Fruit fly (Drosophila melanogaster) whole organism, prepupa: ENCODE measurements around the gene CG42450.

Source experiments
- CG10631 ChIP-seq: fragments of 200-800 bp; sonication (Bioruptor generic); optimal IDR thresholded peaks from 2 replicates; lab custom pipeline; 2016; ENCODE audit warnings: missing biosample characterization, missing genetic modification characterization
- CG10669 ChIP-seq: fragments of 200-800 bp; sonication (Bioruptor generic); optimal IDR thresholded peaks from 3 replicates; lab custom pipeline; 2018; ENCODE audit warnings: missing biosample characterization, mild to moderate bottlenecking, missing genetic modification characterization, moderate library complexity
- CG11294 ChIP-seq: fragments of 200-800 bp; sonication (Bioruptor generic); IDR thresholded peaks from 2 replicates; pipeline ENCODE4 v1.3.6; 2022; ENCODE audit warnings: missing biosample characterization, missing genetic modification characterization
- CG11762 ChIP-seq: fragments of 200-800 bp; sonication (Bioruptor generic); optimal IDR thresholded peaks from 3 replicates; lab custom pipeline; 2016; ENCODE audit warnings: missing biosample characterization, missing genetic modification characterization; ENCODE audit not compliant: insufficient read depth
- CG11902 ChIP-seq: fragments of 200-800 bp; sonication (Bioruptor generic); optimal IDR thresholded peaks from 3 replicates; lab custom pipeline; 2016; ENCODE audit warnings: missing biosample characterization, missing genetic modification characterization
- CG1621 ChIP-seq: fragments of 200-800 bp; sonication (Bioruptor generic); optimal IDR thresholded peaks from 3 replicates; lab custom pipeline; 2018; ENCODE audit warnings: missing biosample characterization, mild to moderate bottlenecking, missing genetic modification characterization
- CG32006 ChIP-seq: fragments of 200-800 bp; sonication (Bioruptor generic); optimal IDR thresholded peaks from 3 replicates; lab custom pipeline; 2017; ENCODE audit warnings: missing biosample characterization, mild to moderate bottlenecking, missing genetic modification characterization
- CG34406 ChIP-seq: fragments of 200-800 bp; sonication (Bioruptor generic); optimal IDR thresholded peaks from 3 replicates; lab custom pipeline; 2016; ENCODE audit warnings: missing biosample characterization, missing genetic modification characterization
- CG3919 ChIP-seq: fragments of 200-800 bp; sonication (Bioruptor generic); optimal IDR thresholded peaks from 3 replicates; lab custom pipeline; 2016; ENCODE audit warnings: missing biosample characterization, missing genetic modification characterization
- CG4318 ChIP-seq: fragments of 200-800 bp; sonication (Bioruptor generic); optimal IDR thresholded peaks from 3 replicates; lab custom pipeline; 2017; ENCODE audit warnings: missing biosample characterization, mild to moderate bottlenecking, missing genetic modification characterization
- CG6276 ChIP-seq: fragments of 200-800 bp; sonication (Bioruptor generic); optimal IDR thresholded peaks from 2 replicates; lab custom pipeline; 2017; ENCODE audit warnings: missing biosample characterization, mild to moderate bottlenecking, missing genetic modification characterization
- CG6854 ChIP-seq: fragments of 200-800 bp; sonication (Bioruptor generic); optimal IDR thresholded peaks from 2 replicates; lab custom pipeline; 2017; ENCODE audit warnings: missing biosample characterization, mild to moderate bottlenecking, missing genetic modification characterization
- CG7368 ChIP-seq: fragments of 200-800 bp; sonication (Bioruptor generic); optimal IDR thresholded peaks from 3 replicates; lab custom pipeline; 2016; ENCODE audit warnings: missing biosample characterization, missing genetic modification characterization
- CG8119 ChIP-seq: fragments of 200-800 bp; sonication (Bioruptor generic); IDR thresholded peaks from 3 replicates; pipeline ENCODE4 v1.3.6; 2022; ENCODE audit warnings: missing biosample characterization, missing genetic modification characterization
- CG8319 ChIP-seq: fragments of 200-800 bp; sonication (Bioruptor generic); optimal IDR thresholded peaks from 3 replicates; lab custom pipeline; 2016; ENCODE audit warnings: missing biosample characterization, missing genetic modification characterization
- CG8632 ChIP-seq: fragments of 200-800 bp; sonication (Bioruptor generic); optimal IDR thresholded peaks from 3 replicates; lab custom pipeline; 2016; ENCODE audit warnings: missing biosample characterization, missing genetic modification characterization
- Eip75B ChIP-seq: fragments of 200-800 bp; sonication (Bioruptor generic); optimal IDR thresholded peaks from 3 replicates; lab custom pipeline; 2016; ENCODE audit warnings: missing biosample characterization, missing genetic modification characterization
- Eip78C ChIP-seq: fragments of 200-800 bp; sonication (Bioruptor generic); peaks from one replicate; lab custom pipeline; 2016; ENCODE audit warnings: missing biosample characterization, missing genetic modification characterization
- Eip93F ChIP-seq: fragments of 200-800 bp; sonication (Bioruptor generic); optimal IDR thresholded peaks from 2 replicates; lab custom pipeline; 2016; ENCODE audit warnings: missing biosample characterization, mild to moderate bottlenecking, missing genetic modification characterization
- Ets96B ChIP-seq: fragments of 200-800 bp; optimal IDR thresholded peaks from 2 replicates; lab custom pipeline; 2019; ENCODE audit warnings: missing biosample characterization, mild to moderate bottlenecking, missing genetic modification characterization, moderate library complexity
- Gug ChIP-seq: fragments of 200-800 bp; sonication (Bioruptor generic); IDR thresholded peaks from 2 replicates; pipeline ENCODE4 v1.3.6; 2022; ENCODE audit warnings: missing biosample characterization, missing genetic modification characterization
- Hr38 ChIP-seq: sonication (Bioruptor generic); optimal IDR thresholded peaks from 2 replicates; lab custom pipeline; 2016; ENCODE audit warnings: missing biosample characterization, missing genetic modification characterization
- Hr39 ChIP-seq: fragments of 200-800 bp; sonication (Bioruptor generic); optimal IDR thresholded peaks from 2 replicates; lab custom pipeline; 2016; ENCODE audit warnings: missing biosample characterization, missing genetic modification characterization
- Hr4 ChIP-seq: fragments of 200-800 bp; sonication (Bioruptor generic); optimal IDR thresholded peaks from 3 replicates; lab custom pipeline; 2016; ENCODE audit warnings: missing biosample characterization, missing genetic modification characterization
- Lpt ChIP-seq: fragments of 200-800 bp; sonication (Bioruptor generic); optimal IDR thresholded peaks from 3 replicates; lab custom pipeline; 2016; ENCODE audit warnings: missing biosample characterization, missing genetic modification characterization
- Sox14 ChIP-seq: fragments of 200-800 bp; sonication (Bioruptor generic); optimal IDR thresholded peaks from 3 replicates; lab custom pipeline; 2016; ENCODE audit warnings: missing biosample characterization, missing genetic modification characterization
- Sox15 ChIP-seq: fragments of 200-800 bp; sonication (Bioruptor generic); optimal IDR thresholded peaks from 3 replicates; lab custom pipeline; 2016; ENCODE audit warnings: missing biosample characterization, missing genetic modification characterization
- achi ChIP-seq: fragments of 200-800 bp; sonication (Bioruptor generic); optimal IDR thresholded peaks from 3 replicates; lab custom pipeline; 2016; ENCODE audit warnings: missing biosample characterization, missing genetic modification characterization
- cyc ChIP-seq: fragments of 200-800 bp; sonication (Bioruptor generic); optimal IDR thresholded peaks from 3 replicates; lab custom pipeline; 2016; ENCODE audit warnings: missing biosample characterization, missing genetic modification characterization
- dac ChIP-seq: fragments of 200-800 bp; sonication (Bioruptor generic); optimal IDR thresholded peaks from 2 replicates; lab custom pipeline; 2017; ENCODE audit warnings: missing biosample characterization, mild to moderate bottlenecking, missing genetic modification characterization
- dsx ChIP-seq: fragments of 200-800 bp; optimal IDR thresholded peaks from 3 replicates; lab custom pipeline; 2019; ENCODE audit warnings: missing biosample characterization, mild to moderate bottlenecking, missing genetic modification characterization, moderate library complexity; ENCODE audit not compliant: poor library complexity, severe bottlenecking
- eg ChIP-seq: fragments of 200-800 bp; sonication (Bioruptor generic); IDR thresholded peaks from 3 replicates; pipeline ENCODE4 v1.3.6; 2022; ENCODE audit warnings: missing biosample characterization, missing genetic modification characterization
- esn ChIP-seq: fragments of 200-800 bp; sonication (Bioruptor generic); optimal IDR thresholded peaks from 2 replicates; lab custom pipeline; 2016; ENCODE audit warnings: missing biosample characterization, mild to moderate bottlenecking, missing genetic modification characterization, moderate library complexity
- fd59A ChIP-seq: fragments of 200-800 bp; sonication (Bioruptor generic); optimal IDR thresholded peaks from 2 replicates; lab custom pipeline; 2017; ENCODE audit warnings: missing biosample characterization, mild to moderate bottlenecking, missing genetic modification characterization, missing genetic modification reagents
- fd85E ChIP-seq: fragments of 200-800 bp; sonication (Bioruptor generic); optimal IDR thresholded peaks from 3 replicates; lab custom pipeline; 2016; ENCODE audit warnings: missing biosample characterization, missing genetic modification characterization
- fkh ChIP-seq: fragments of 200-800 bp; sonication (Bioruptor generic); optimal IDR thresholded peaks from 3 replicates; lab custom pipeline; 2017; ENCODE audit warnings: missing biosample characterization, mild to moderate bottlenecking, missing genetic modification characterization, moderate library complexity
- lz ChIP-seq: fragments of 200-800 bp; sonication (Bioruptor generic); optimal IDR thresholded peaks from 3 replicates; lab custom pipeline; 2016; ENCODE audit warnings: missing biosample characterization, missing genetic modification characterization
- net ChIP-seq: fragments of 200-800 bp; sonication (Bioruptor generic); optimal IDR thresholded peaks from 3 replicates; lab custom pipeline; 2016; ENCODE audit warnings: missing biosample characterization, missing genetic modification characterization
- pdm3 ChIP-seq: fragments of 200-800 bp; sonication (Bioruptor generic); optimal IDR thresholded peaks from 3 replicates; lab custom pipeline; 2016; ENCODE audit warnings: missing biosample characterization, missing genetic modification characterization
- spab ChIP-seq: fragments of 200-800 bp; sonication (Bioruptor generic); optimal IDR thresholded peaks from 2 replicates; lab custom pipeline; 2017; ENCODE audit warnings: missing biosample characterization, mild to moderate bottlenecking, missing genetic modification characterization, missing genetic modification reagents
- ss ChIP-seq, 2 experiments: fragments of 200-800 bp; sonication (Bioruptor generic); optimal IDR thresholded peaks; 2 replicates in 1 of 2; 3 replicates in 1 of 2; lab custom pipeline; 2017 to 2018; ENCODE audit warnings: mild to moderate bottlenecking in 2 of 2, missing biosample characterization in 2 of 2, missing genetic modification characterization in 2 of 2, moderate library complexity in 1 of 2
- svp ChIP-seq: fragments of 200-800 bp; sonication (Bioruptor generic); peaks from one replicate; lab custom pipeline; 2016; ENCODE audit warnings: missing biosample characterization, missing genetic modification characterization
- topi ChIP-seq: fragments of 200-800 bp; sonication (Bioruptor generic); optimal IDR thresholded peaks from 3 replicates; lab custom pipeline; 2016; ENCODE audit warnings: missing biosample characterization, missing genetic modification characterization
- vri ChIP-seq: fragments of 200-800 bp; sonication (Bioruptor generic); optimal IDR thresholded peaks from 3 replicates; lab custom pipeline; 2016; ENCODE audit warnings: missing biosample characterization, mild to moderate bottlenecking, missing genetic modification characterization

CG42450 gene

DNA sequence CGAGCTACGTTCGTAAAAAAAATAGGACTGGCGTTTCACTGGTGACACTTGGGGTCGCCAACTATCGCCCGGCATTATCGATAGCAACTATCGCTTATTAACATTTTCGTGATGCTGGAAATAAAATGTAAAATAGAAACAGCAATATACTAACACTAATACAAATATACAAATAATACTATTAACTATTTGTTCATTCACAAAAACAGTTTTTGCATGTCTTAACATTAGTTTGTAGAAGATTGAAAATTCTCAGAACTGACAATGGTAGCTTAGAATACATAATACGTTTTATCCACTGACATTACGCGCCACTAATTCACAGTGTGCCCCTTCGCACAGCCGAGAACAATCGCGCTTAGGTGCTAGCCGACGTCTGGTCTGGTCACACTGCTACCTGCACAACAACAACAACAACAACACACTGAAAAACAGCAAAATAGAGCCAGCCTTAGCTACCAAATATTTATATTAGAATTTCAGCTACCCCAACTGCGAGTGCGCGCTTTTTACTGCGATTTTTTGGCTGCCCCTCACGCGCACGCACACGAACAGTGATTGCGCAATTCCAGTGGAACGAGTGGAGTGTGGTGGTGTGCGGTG lies 24.9 kb upstream of the CG42450 start, which contains the start of the genes CG6961 and S6KL:
CG6961 (minus strand) TSS at position 68 of the 603 bp plus-strand sequence.
S6KL (plus strand) TSS at position 322 of the 603 bp plus-strand sequence.
- TF ChIP-seq fkh (GFP tag; lab: Kevin White, UChicago) (peak; percentile 58), Eip78C (GFP tag; lab: Kevin White, UChicago) (peak; percentile 34), fd59A (no peak), Sox15 (GFP tag; lab: Kevin White, UChicago) (no peak), vri (GFP tag; lab: Kevin White, UChicago) (peak; percentile 63), esn (GFP tag; lab: Kevin White, UChicago) (no peak), Hr39 (GFP tag; lab: Kevin White, UChicago) (no peak), Eip75B (no peak), CG1621 (tag; lab: Kevin White, UChicago) (no peak), CG6854 (GFP tag; lab: Kevin White, UChicago) (peak; percentile 21), Gug (GFP tag; lab: Robert Waterston, UW) (no peak), CG4318 (GFP tag; lab: Kevin White, UChicago) (no peak), CG10669 (GFP tag; lab: Kevin White, UChicago) (no peak), CG8319 (GFP tag; lab: Kevin White, UChicago) (no peak), CG34406 (no peak), Sox14 (GFP tag; lab: Kevin White, UChicago) (peak; percentile 33), Hr38 (no peak), CG8632 (GFP tag; lab: Kevin White, UChicago) (no peak), CG11762 (GFP tag; lab: Kevin White, UChicago) (no peak), eg (GFP tag; lab: Robert Waterston, UW) (no peak), CG8119 (GFP tag; lab: Robert Waterston, UW) (0 out of 3 replicates have a peak, but pooled peaks have one; percentile 20), topi (no peak), Lpt (GFP tag; lab: Kevin White, UChicago) (no peak), dsx (GFP tag; lab: Kevin White, UChicago) (no peak), lz (GFP tag; lab: Kevin White, UChicago) (no peak), svp (peak; percentile 86), CG3919 (GFP tag; lab: Kevin White, UChicago) (no peak)

dm6 chrX:18789353-18790210 lies 23.5 kb upstream of the CG42450 start:
- TF ChIP-seq CG32006 (GFP tag; lab: Kevin White, UChicago): peak; percentile 82
- peak; percentile 89 for TF ChIP-seq svp
- peak; percentile 75 for TF ChIP-seq pdm3 (GFP tag; lab: Kevin White, UChicago)
- TF ChIP-seq cyc (GFP tag; lab: Kevin White, UChicago): peak; percentile 48
- TF ChIP-seq Gug (GFP tag; lab: Robert Waterston, UW): peak; percentile 42; the same call in 1 of the 2 replicates
- peak; percentile 60 for TF ChIP-seq CG3919 (GFP tag; lab: Kevin White, UChicago)
- TF ChIP-seq fd85E (GFP tag; lab: Kevin White, UChicago): no peak
- TF ChIP-seq CG11902 (GFP tag; lab: Kevin White, UChicago): peak; percentile 8
- TF ChIP-seq CG34406: peak; percentile 62
- TF ChIP-seq Eip75B: peak; percentile 78
- TF ChIP-seq CG7368 (GFP tag; lab: Kevin White, UChicago): no peak
- no peak for TF ChIP-seq CG1621 (tag; lab: Kevin White, UChicago)
- peak; percentile 57 for TF ChIP-seq dac (GFP tag; lab: Kevin White, UChicago)
- peak; percentile 29 to 33 for TF ChIP-seq ss (GFP tag; optimal IDR thresholded peaks at IDR 0.05; lab: Kevin White, UChicago)
- TF ChIP-seq CG6276 (GFP tag; lab: Kevin White, UChicago): peak; percentile 69
- peak; percentile 67 for TF ChIP-seq CG4318 (GFP tag; lab: Kevin White, UChicago)
- TF ChIP-seq dsx (GFP tag; lab: Kevin White, UChicago): peak; percentile 36
- TF ChIP-seq Hr4 (GFP tag; lab: Kevin White, UChicago): peak; percentile 74
- TF ChIP-seq eg (GFP tag; lab: Robert Waterston, UW): no peak; the same call in 2 of the 3 replicates
- peak; percentile 65 for TF ChIP-seq Sox14 (GFP tag; lab: Kevin White, UChicago)
- TF ChIP-seq Eip93F (GFP tag; lab: Kevin White, UChicago): no peak
- peak; percentile 65 for TF ChIP-seq achi (GFP tag; lab: Kevin White, UChicago)
- TF ChIP-seq net (GFP tag; lab: Kevin White, UChicago): peak; percentile 68
- peak; percentile 69 for TF ChIP-seq topi
- TF ChIP-seq vri (GFP tag; lab: Kevin White, UChicago): no peak
- peak; percentile 30 for TF ChIP-seq Ets96B (tag; lab: Kevin White, UChicago)
- TF ChIP-seq Hr39 (GFP tag; lab: Kevin White, UChicago): peak; percentile 67
- TF ChIP-seq esn (GFP tag; lab: Kevin White, UChicago): peak; percentile 78
- peak; percentile 70 for TF ChIP-seq CG8319 (GFP tag; lab: Kevin White, UChicago)
- peak; percentile 49 for TF ChIP-seq Sox15 (GFP tag; lab: Kevin White, UChicago)
- TF ChIP-seq CG10631 (GFP tag; lab: Kevin White, UChicago): peak; percentile 64
- peak; percentile 40 for TF ChIP-seq fd59A
- no peak for TF ChIP-seq CG11294 (GFP tag; lab: Robert Waterston, UW)
- peak; percentile 40 for TF ChIP-seq spab (GFP tag; lab: Kevin White, UChicago)
